Fruit fly (Drosophila melanogaster) whole organism, embryonic: ENCODE measurements around the gene CG34409.

ENCODE experiments used
- Atf6 ChIP-seq: fragments of 200-800 bp; sonication (Bioruptor generic); IDR thresholded peaks from 2 replicates; pipeline ENCODE4 v1.3.6; 2022; ENCODE audit warnings: missing biosample characterization, missing genetic modification characterization
- BEAF-32 ChIP-seq: fragments of 200-800 bp; sonication (Bioruptor generic); optimal IDR thresholded peaks from 3 replicates; lab custom pipeline; 2017; ENCODE audit warnings: missing biosample characterization, missing genetic modification characterization, mild to moderate bottlenecking, moderate library complexity, missing genetic modification reagents
- CG11247 ChIP-seq: fragments of 200-800 bp; sonication (Bioruptor generic); IDR thresholded peaks from 2 replicates; pipeline ENCODE4 v1.3.6; 2022; ENCODE audit warnings: missing biosample characterization, missing genetic modification characterization
- CG13424 ChIP-seq: fragments of 200-800 bp; sonication (Bioruptor generic); optimal IDR thresholded peaks from 2 replicates; lab custom pipeline; 2019; ENCODE audit warnings: missing biosample characterization, mild to moderate bottlenecking, missing genetic modification characterization, moderate library complexity
- CG14667 ChIP-seq: fragments of 200-800 bp; sonication (Bioruptor generic); IDR thresholded peaks from 2 replicates; pipeline ENCODE4 v1.3.6; 2022; ENCODE audit warnings: missing biosample characterization, missing genetic modification characterization
- CG15696 ChIP-seq: fragments of 200-800 bp; sonication (Bioruptor generic); optimal IDR thresholded peaks from 2 replicates; lab custom pipeline; 2019; ENCODE audit warnings: missing biosample characterization, mild to moderate bottlenecking, missing genetic modification characterization, moderate library complexity
- CG17361 ChIP-seq: fragments of 200-800 bp; sonication (Bioruptor generic); IDR thresholded peaks from 3 replicates; pipeline ENCODE4 v1.3.6; 2022; ENCODE audit warnings: missing biosample characterization, missing genetic modification characterization
- CG18764 ChIP-seq: fragments of 200-800 bp; sonication (Bioruptor generic); optimal IDR thresholded peaks from 3 replicates; lab custom pipeline; 2016; ENCODE audit warnings: missing biosample characterization, missing genetic modification characterization
- CG30020 ChIP-seq: fragments of 200-800 bp; optimal IDR thresholded peaks from 2 replicates; lab custom pipeline; 2019; ENCODE audit warnings: missing biosample characterization, mild to moderate bottlenecking, missing genetic modification characterization, moderate library complexity
- CG33213 ChIP-seq: fragments of 200-800 bp; sonication (Bioruptor generic); optimal IDR thresholded peaks from 3 replicates; lab custom pipeline; 2016; ENCODE audit warnings: missing biosample characterization, missing genetic modification characterization
- CG33557 ChIP-seq: fragments of 200-800 bp; sonication (Bioruptor generic); optimal IDR thresholded peaks from 2 replicates; lab custom pipeline; 2019; ENCODE audit warnings: missing biosample characterization, mild to moderate bottlenecking, missing genetic modification characterization, moderate library complexity
- CG34376 ChIP-seq: fragments of 200-800 bp; sonication (Bioruptor generic); optimal IDR thresholded peaks from 2 replicates; lab custom pipeline; 2018; ENCODE audit warnings: missing biosample characterization, mild to moderate bottlenecking, missing genetic modification characterization
- CG3726 ChIP-seq: fragments of 200-800 bp; sonication (Bioruptor generic); IDR thresholded peaks from 3 replicates; pipeline ENCODE4, ENCODE4 v1.3.6; 2022; ENCODE audit warnings: missing biosample characterization, missing genetic modification characterization
- CG42726 ChIP-seq: fragments of 200-800 bp; sonication (Bioruptor generic); IDR thresholded peaks from 2 replicates; pipeline ENCODE4 v1.3.6; 2022; ENCODE audit warnings: missing biosample characterization, missing genetic modification characterization; ENCODE audit not compliant: partially characterized antibody
- CG4617 ChIP-seq: fragments of 200-800 bp; sonication (Bioruptor generic); optimal IDR thresholded peaks from 3 replicates; lab custom pipeline; 2016; ENCODE audit warnings: missing biosample characterization, missing genetic modification characterization, borderline replicate concordance
- CG6791 ChIP-seq: fragments of 200-800 bp; sonication (Bioruptor generic); IDR thresholded peaks from 3 replicates; pipeline ENCODE4 v1.3.6; 2022; ENCODE audit warnings: missing biosample characterization, missing genetic modification characterization; ENCODE audit not compliant: partially characterized antibody
- CG7271 ChIP-seq: fragments of 200-800 bp; sonication (Bioruptor generic); optimal IDR thresholded peaks from 2 replicates; lab custom pipeline; 2018; ENCODE audit warnings: missing biosample characterization, mild to moderate bottlenecking, missing genetic modification characterization, moderate library complexity
- CG7839 ChIP-seq: fragments of 200-800 bp; sonication (Bioruptor generic); optimal IDR thresholded peaks from 3 replicates; lab custom pipeline; 2018; ENCODE audit warnings: missing biosample characterization, mild to moderate bottlenecking, missing genetic modification characterization, moderate library complexity
- CG9876 ChIP-seq: fragments of 200-800 bp; sonication (Bioruptor generic); optimal IDR thresholded peaks from 2 replicates; lab custom pipeline; 2016; ENCODE audit warnings: missing biosample characterization, missing genetic modification characterization
- D ChIP-seq, 2 experiments: fragments of 200-800 bp in 1 of 2; fragments of >200 bp in 1 of 2; sonication (Bioruptor generic) in 1 of 2; optimal IDR thresholded peaks; 2 replicates in 1 of 2; 3 replicates in 1 of 2; lab custom pipeline; 2017; ENCODE audit warnings: mild to moderate bottlenecking in 1 of 2, missing biosample characterization in 1 of 2, missing genetic modification characterization in 1 of 2, missing genetic modification reagents in 1 of 2
- Dfd ChIP-seq, 2 experiments: fragments of >200 bp; optimal IDR thresholded peaks; 2 replicates each; lab custom pipeline; 2017; ENCODE audit warnings: missing biosample characterization in 2 of 2, missing genetic modification characterization in 2 of 2
- Gug ChIP-seq: fragments of 200-800 bp; sonication (Bioruptor generic); IDR thresholded peaks from 4 replicates; pipeline ENCODE4 v1.3.6; 2022; ENCODE audit warnings: missing biosample characterization, missing genetic modification characterization
- HLHmδ ChIP-seq: fragments of 200-800 bp; sonication (Bioruptor generic); optimal IDR thresholded peaks from 2 replicates; lab custom pipeline; 2018; ENCODE audit warnings: missing biosample characterization, mild to moderate bottlenecking, missing genetic modification characterization, moderate library complexity
- Hr78 ChIP-seq, 2 experiments: fragments of 200-800 bp in 1 of 2; fragments of >200 bp in 1 of 2; sonication (Bioruptor generic) in 1 of 2; optimal IDR thresholded peaks; 2 replicates each; lab custom pipeline; 2017 to 2019; ENCODE audit warnings: missing biosample characterization in 2 of 2, missing genetic modification characterization in 2 of 2, mild to moderate bottlenecking in 1 of 2, moderate library complexity in 1 of 2
- Side ChIP-seq: fragments of 200-800 bp; sonication (Bioruptor generic); optimal IDR thresholded peaks from 2 replicates; lab custom pipeline; 2016; ENCODE audit warnings: missing biosample characterization, missing genetic modification characterization
- Ssrp ChIP-seq: fragments of 200-800 bp; sonication (Bioruptor generic); optimal IDR thresholded peaks from 2 replicates; lab custom pipeline; 2018; ENCODE audit warnings: missing biosample characterization, mild to moderate bottlenecking, missing genetic modification characterization, moderate library complexity
- Taf1 ChIP-seq: fragments of 200-800 bp; sonication (Bioruptor generic); IDR thresholded peaks from 2 replicates; pipeline ENCODE4 v1.3.6; 2022; ENCODE audit warnings: missing biosample characterization, missing genetic modification characterization
- al ChIP-seq: fragments of 200-800 bp; sonication (Bioruptor generic); IDR thresholded peaks from 2 replicates; pipeline ENCODE4 v1.3.6; 2022; ENCODE audit warnings: missing biosample characterization, missing genetic modification characterization
- ara ChIP-seq: fragments of 200-800 bp; sonication (Bioruptor generic); IDR thresholded peaks from 2 replicates; pipeline ENCODE4 v1.3.6; 2022; ENCODE audit warnings: missing biosample characterization, missing genetic modification characterization
- az2 ChIP-seq: fragments of 200-800 bp; sonication (Bioruptor generic); optimal IDR thresholded peaks from 3 replicates; lab custom pipeline; 2016; ENCODE audit warnings: missing biosample characterization, missing genetic modification characterization
- br ChIP-seq: fragments of >200 bp; optimal IDR thresholded peaks from 2 replicates; lab custom pipeline; 2017
- cato ChIP-seq: fragments of 200-800 bp; sonication (Bioruptor generic); optimal IDR thresholded peaks from 2 replicates; lab custom pipeline; 2016; ENCODE audit warnings: missing biosample characterization, missing genetic modification characterization, borderline replicate concordance
- chif ChIP-seq, 2 experiments: fragments of 200-800 bp; sonication (Bioruptor generic); optimal IDR thresholded peaks; 3 replicates each; lab custom pipeline; 2016; ENCODE audit warnings: missing biosample characterization in 2 of 2, missing genetic modification characterization in 2 of 2
- dpn ChIP-seq, 2 experiments: fragments of 200-800 bp; sonication (Bioruptor generic); optimal IDR thresholded peaks; 3 replicates each; lab custom pipeline; 2016; ENCODE audit warnings: missing biosample characterization in 2 of 2, missing genetic modification characterization in 2 of 2
- en ChIP-seq: fragments of 200-800 bp; sonication (Bioruptor generic); optimal IDR thresholded peaks from 2 replicates; lab custom pipeline; 2016; ENCODE audit warnings: missing biosample characterization, missing genetic modification characterization
- eve ChIP-seq, 2 experiments: fragments of >200 bp; optimal IDR thresholded peaks; 2 replicates each; lab custom pipeline; 2017; ENCODE audit warnings: missing biosample characterization in 2 of 2, missing genetic modification characterization in 2 of 2
- fd102C ChIP-seq: fragments of 200-800 bp; sonication (Bioruptor generic); optimal IDR thresholded peaks from 2 replicates; lab custom pipeline; 2018; ENCODE audit warnings: missing biosample characterization, mild to moderate bottlenecking, missing genetic modification characterization, moderate library complexity
- gt ChIP-seq: fragments of 200-800 bp; sonication (Bioruptor generic); IDR thresholded peaks from 2 replicates; pipeline ENCODE4 v1.3.6; 2022; ENCODE audit warnings: missing biosample characterization, missing genetic modification characterization
- jigr1 ChIP-seq: fragments of 200-800 bp; sonication (Bioruptor generic); IDR thresholded peaks from 3 replicates; pipeline ENCODE4 v1.3.6; 2022; ENCODE audit warnings: missing biosample characterization, missing genetic modification characterization
- maf-S ChIP-seq: fragments of 200-800 bp; sonication (Bioruptor generic); optimal IDR thresholded peaks from 2 replicates; lab custom pipeline; 2016; ENCODE audit warnings: missing biosample characterization, missing genetic modification characterization
- mam ChIP-seq: fragments of 200-800 bp; sonication (Bioruptor generic); optimal IDR thresholded peaks from 3 replicates; lab custom pipeline; 2016; ENCODE audit warnings: missing biosample characterization, missing genetic modification characterization
- odd ChIP-seq: fragments of 200-800 bp; sonication (Bioruptor generic); optimal IDR thresholded peaks from 2 replicates; lab custom pipeline; 2017; ENCODE audit warnings: missing biosample characterization, mild to moderate bottlenecking, missing genetic modification characterization
- p53 ChIP-seq: fragments of 200-800 bp; sonication (Bioruptor generic); optimal IDR thresholded peaks from 2 replicates; lab custom pipeline; 2016; ENCODE audit warnings: missing biosample characterization, missing genetic modification characterization
- pita ChIP-seq: fragments of 200-800 bp; sonication (Bioruptor generic); optimal IDR thresholded peaks from 2 replicates; lab custom pipeline; 2017; ENCODE audit warnings: missing biosample characterization, mild to moderate bottlenecking, missing genetic modification characterization
- pnt ChIP-seq: fragments of 200-800 bp; sonication (Bioruptor generic); optimal IDR thresholded peaks from 3 replicates; lab custom pipeline; 2016; ENCODE audit warnings: missing biosample characterization, missing genetic modification characterization
- pzg ChIP-seq: fragments of 200-800 bp; sonication (Bioruptor generic); optimal IDR thresholded peaks from 3 replicates; lab custom pipeline; 2018; ENCODE audit warnings: missing biosample characterization, mild to moderate bottlenecking, missing genetic modification characterization, moderate library complexity
- seq ChIP-seq: fragments of 200-800 bp; sonication (Bioruptor generic); IDR thresholded peaks from 2 replicates; pipeline ENCODE4 v1.3.6; 2022; ENCODE audit warnings: missing biosample characterization, missing genetic modification characterization
- sna ChIP-seq: fragments of 200-800 bp; sonication (Bioruptor generic); IDR thresholded peaks from 2 replicates; pipeline ENCODE4 v1.3.6; 2022; ENCODE audit warnings: missing biosample characterization, missing genetic modification characterization; ENCODE audit not compliant: partially characterized antibody
- tin ChIP-seq: fragments of 200-800 bp; sonication (Bioruptor generic); optimal IDR thresholded peaks from 3 replicates; lab custom pipeline; 2016; ENCODE audit warnings: missing biosample characterization, missing genetic modification characterization
- toy ChIP-seq: fragments of 200-800 bp; sonication (Bioruptor generic); IDR thresholded peaks from 2 replicates; pipeline ENCODE4 v1.3.6; 2022; ENCODE audit warnings: missing biosample characterization, missing genetic modification characterization
- trh ChIP-seq: fragments of 200-800 bp; sonication (Bioruptor generic); optimal IDR thresholded peaks from 2 replicates; lab custom pipeline; 2016; ENCODE audit warnings: missing biosample characterization, missing genetic modification characterization

Gene CG34409

dm6 chr3R:9740713-9741112, 5.5 kb downstream of the CG34409 start, which contains the start of gene Pnn (continued):
- TF ChIP-seq jigr1 (GFP tag; lab: Robert Waterston, UW) (no peak), CG9876 (GFP tag; lab: Kevin White, UChicago) (no peak), HLHmδ (GFP tag; lab: Kevin White, UChicago) (no peak), az2 (GFP tag; lab: Kevin White, UChicago) (no peak), CG3726 (GFP tag; lab: Robert Waterston, UW) (no peak), CG34376 (GFP tag; lab: Kevin White, UChicago) (no peak), cato (no peak), toy (GFP tag; lab: Robert Waterston, UW) (no peak), seq (no peak), Side (GFP tag; lab: Kevin White, UChicago) (no peak), eve (GFP tag; optimal IDR thresholded peaks at IDR 0.05; lab: Kevin White, UChicago) (no peak), Gug (GFP tag; lab: Robert Waterston, UW) (no peak; the same call in 3 of the 4 replicates), CG33213 (no peak), CG7271 (tag; lab: Kevin White, UChicago) (no peak), trh (GFP tag; lab: Kevin White, UChicago) (no peak), Atf6 (GFP tag; lab: Robert Waterston, UW) (no peak), tin (GFP tag; lab: Kevin White, UChicago) (no peak), CG13424 (tag; lab: Kevin White, UChicago) (no peak), odd (GFP tag; lab: Kevin White, UChicago) (no peak), Taf1 (GFP tag; lab: Robert Waterston, UW) (no peak), sna (GFP tag; lab: Robert Waterston, UW) (peak; percentile 87), CG18764 (GFP tag; lab: Kevin White, UChicago) (no peak), Hr78 (GFP tag; optimal IDR thresholded peaks at IDR 0.05; lab: Kevin White, UChicago) (no peak), BEAF-32 (GFP tag; lab: Kevin White, UChicago) (peak; percentile 84), mam (no peak), gt (GFP tag; lab: Robert Waterston, UW) (no peak), dpn (GFP tag; optimal IDR thresholded peaks at IDR 0.05; lab: Kevin White, UChicago) (no peak), pzg (peak; percentile 53), pnt (GFP tag; lab: Kevin White, UChicago) (no peak), CG17361 (GFP tag; lab: Robert Waterston, UW) (no peak), Ssrp (tag; lab: Kevin White, UChicago) (no peak), chif (GFP tag; optimal IDR thresholded peaks at IDR 0.05; lab: Kevin White, UChicago) (no peak), p53 (no peak), al (0 out of 2 replicates have a peak, but pooled peaks have one; percentile 6), CG42726 (GFP tag; lab: Robert Waterston, UW) (peak; percentile 87; the same call in 1 of the 2 replicates), CG11247 (GFP tag; lab: Robert Waterston, UW) (no peak), en (GFP tag; lab: Kevin White, UChicago) (no peak), CG15696 (tag; lab: Kevin White, UChicago) (no peak), D (optimal IDR thresholded peaks at IDR 0.05; lab: Kevin White, UChicago) (no peak), D (GFP tag; optimal IDR thresholded peaks at IDR 0.05; lab: Kevin White, UChicago) (peak; percentile 16), CG7839 (tag; lab: Kevin White, UChicago) (no peak), CG4617 (GFP tag; lab: Kevin White, UChicago) (peak; percentile 77), br (lab: Kevin White, UChicago) (no peak), fd102C (no peak), CG33557 (GFP tag; lab: Kevin White, UChicago) (no peak), pita (GFP tag; lab: Kevin White, UChicago) (no peak), CG14667 (GFP tag; lab: Robert Waterston, UW) (no peak), Dfd (GFP tag; optimal IDR thresholded peaks at IDR 0.05; lab: Kevin White, UChicago) (no peak), CG30020 (tag; lab: Kevin White, UChicago) (peak; percentile 63), ara (GFP tag; lab: Robert Waterston, UW) (no peak), CG6791 (GFP tag; lab: Robert Waterston, UW) (peak; percentile 88), maf-S (GFP tag; lab: Kevin White, UChicago) (no peak)
